Fruit fly (Drosophila melanogaster) whole organism, wandering third instar larva: ENCODE measurements around the gene nmdyn-D6.

Experiments used
- Jra ChIP-seq: sonication (Bioruptor generic); optimal IDR thresholded peaks from 2 replicates; lab custom pipeline; 2016; ENCODE audit warnings: missing biosample characterization, missing genetic modification characterization
- Rel ChIP-seq, 2 experiments: fragments of 200-800 bp; sonication (Bioruptor generic) in 1 of 2; optimal IDR thresholded peaks; 2 replicates in 1 of 2; 3 replicates in 1 of 2; lab custom pipeline; 2016 to 2019; ENCODE audit warnings: mild to moderate bottlenecking in 2 of 2, missing biosample characterization in 2 of 2, missing genetic modification characterization in 2 of 2, moderate library complexity in 1 of 2
- Sp1 ChIP-seq: fragments of 200-800 bp; sonication (Bioruptor generic); optimal IDR thresholded peaks from 3 replicates; lab custom pipeline; 2019; ENCODE audit warnings: missing biosample characterization, mild to moderate bottlenecking, missing genetic modification characterization, moderate library complexity
- fru ChIP-seq: fragments of 200-800 bp; sonication (Bioruptor generic); optimal IDR thresholded peaks from 3 replicates; lab custom pipeline; 2016; ENCODE audit warnings: missing biosample characterization, mild to moderate bottlenecking, missing genetic modification characterization
- pan ChIP-seq: fragments of >200 bp; optimal IDR thresholded peaks from 2 replicates; lab custom pipeline; 2017
- psq ChIP-seq: fragments of 200-800 bp; sonication (Bioruptor generic); optimal IDR thresholded peaks from 3 replicates; lab custom pipeline; 2017; ENCODE audit warnings: missing biosample characterization, mild to moderate bottlenecking, missing genetic modification characterization, moderate library complexity
- tai ChIP-seq: sonication (Bioruptor generic); optimal IDR thresholded peaks from 2 replicates; lab custom pipeline; 2016; ENCODE audit warnings: missing biosample characterization, missing genetic modification characterization
- usp ChIP-seq: fragments of >200 bp; optimal IDR thresholded peaks from 2 replicates; lab custom pipeline; 2017; ENCODE audit warnings: missing biosample characterization, missing genetic modification characterization

dm6 chrX:14588509-14588908 lies 5.0 kb downstream of the nmdyn-D6 start:
- TF ChIP-seq usp (GFP tag; lab: Kevin White, UChicago), result no peak
- no peak for TF ChIP-seq psq (GFP tag; lab: Kevin White, UChicago)
- no peak for TF ChIP-seq Rel (GFP tag; optimal IDR thresholded peaks at IDR 0.05; lab: Kevin White, UChicago)
- no peak for TF ChIP-seq Rel (tag; optimal IDR thresholded peaks at IDR 0.05; lab: Kevin White, UChicago)
- no peak for TF ChIP-seq Jra (GFP tag; lab: Kevin White, UChicago)
- TF ChIP-seq pan (lab: Kevin White, UChicago), result no peak
- TF ChIP-seq tai (GFP tag; lab: Kevin White, UChicago), result no peak
- TF ChIP-seq fru (GFP tag; lab: Kevin White, UChicago), result no peak
- TF ChIP-seq Sp1 (GFP tag; lab: Kevin White, UChicago), result no peak
